Worm (Caenorhabditis elegans) whole organism, early embryonic: ENCODE measurements around the gene best-24.

Experiments
- B0310.2 ChIP-seq: sonication (generic microtip); optimal IDR thresholded peaks from 2 replicates; lab custom pipeline; 2016; ENCODE audit warnings: mild to moderate bottlenecking, missing genetic modification characterization, missing compliant biosample characterization
- F13C5.2 ChIP-seq: sonication (generic microtip); optimal IDR thresholded peaks from 2 replicates; lab custom pipeline; 2017; ENCODE audit warnings: mild to moderate bottlenecking, missing genetic modification characterization, inconsistent platforms, missing compliant biosample characterization
- aly-1 ChIP-seq: sonication (generic microtip); optimal IDR thresholded peaks from 2 replicates; lab custom pipeline; 2016; ENCODE audit warnings: missing genetic modification characterization, missing compliant biosample characterization
- ama-1 ChIP-seq: fragments of 150-350 bp; optimal IDR thresholded peaks from 2 replicates; lab custom pipeline; 2014
- ceh-13 ChIP-seq: fragments of 200-800 bp; sonication (Bioruptor generic); optimal IDR thresholded peaks from 2 replicates; lab custom pipeline; 2018; ENCODE audit warnings: mild to moderate bottlenecking, missing genetic modification characterization, missing compliant biosample characterization
- ceh-36 ChIP-seq: sonication (generic microtip); optimal IDR thresholded peaks from 2 replicates; lab custom pipeline; 2016; ENCODE audit warnings: missing genetic modification characterization, inconsistent platforms, missing compliant biosample characterization
- ets-7 ChIP-seq: sonication (generic microtip); optimal IDR thresholded peaks from 2 replicates; lab custom pipeline; 2016; ENCODE audit warnings: missing genotype, missing genetic modification characterization, missing compliant biosample characterization
- flt-1 ChIP-seq: fragments of 200-800 bp; sonication (Bioruptor generic); IDR thresholded peaks from 2 replicates; pipeline ENCODE4 v1.3.6; 2022; ENCODE audit warnings: missing genetic modification characterization, missing compliant biosample characterization
- hmbx-1 ChIP-seq: sonication (generic microtip); optimal IDR thresholded peaks from 2 replicates; lab custom pipeline; 2016; ENCODE audit warnings: mild to moderate bottlenecking, missing genetic modification characterization, missing compliant biosample characterization
- hmg-4 ChIP-seq: fragments of 200-800 bp; sonication (Bioruptor generic); optimal IDR thresholded peaks from 2 replicates; lab custom pipeline; 2018; ENCODE audit warnings: mild to moderate bottlenecking, missing genetic modification characterization, missing compliant biosample characterization
- hnd-1 ChIP-seq: sonication (generic microtip); optimal IDR thresholded peaks from 2 replicates; lab custom pipeline; 2016; ENCODE audit warnings: missing genetic modification characterization, missing compliant biosample characterization
- pes-1 ChIP-seq: fragments of 200-800 bp; sonication (Bioruptor generic); IDR thresholded peaks from 2 replicates; pipeline ENCODE4 v1.3.6; 2022; ENCODE audit warnings: missing genetic modification reagents, missing genetic modification characterization, missing compliant biosample characterization
- scrt-1 ChIP-seq: fragments of 200-800 bp; sonication (Bioruptor generic); IDR thresholded peaks from 2 replicates; pipeline ENCODE4 v1.3.6; 2022; ENCODE audit warnings: missing genetic modification characterization, missing compliant biosample characterization
- sea-1 ChIP-seq: fragments of 200-800 bp; sonication (Bioruptor generic); conservative IDR thresholded peaks from 2 replicates; pipeline ENCODE4 v1.3.6; 2022; ENCODE audit warnings: missing genetic modification characterization, missing compliant biosample characterization
- tbx-11 ChIP-seq: fragments of 200-800 bp; sonication (Bioruptor generic); IDR thresholded peaks from 2 replicates; pipeline ENCODE4 v1.3.6; 2022; ENCODE audit warnings: missing genetic modification characterization, missing compliant biosample characterization
- tbx-37 ChIP-seq: fragments of 200-800 bp; sonication (Bioruptor generic); conservative IDR thresholded peaks from 2 replicates; pipeline ENCODE4 v1.3.6; 2022; ENCODE audit warnings: missing genetic modification reagents, missing genetic modification characterization, missing compliant biosample characterization
- tra-4 ChIP-seq: sonication (generic microtip); optimal IDR thresholded peaks from 2 replicates; lab custom pipeline; 2017; ENCODE audit warnings: missing genetic modification characterization, missing compliant biosample characterization

Gene best-24

DNA sequence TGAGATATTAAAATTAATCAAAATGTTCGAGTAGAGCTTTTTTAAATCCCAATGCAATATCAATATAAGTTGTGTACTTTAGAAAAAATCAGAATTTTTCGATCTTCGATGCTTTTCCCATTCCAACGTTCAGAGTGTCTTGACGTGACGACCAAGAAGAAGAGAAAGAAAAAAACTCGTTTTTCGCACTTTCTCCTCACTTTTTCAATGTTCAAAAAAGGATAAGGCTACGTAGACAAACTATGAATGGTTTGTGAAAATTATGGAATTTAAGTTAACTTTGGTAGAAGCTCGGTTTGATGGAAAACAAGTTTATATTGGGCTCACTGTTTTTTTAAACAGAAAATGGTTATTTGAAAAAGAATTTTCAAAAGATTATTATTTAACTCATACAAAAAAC lies 46.8 kb downstream of the best-24 start:
- TF ChIP-seq pes-1: no peak
- no peak for TF ChIP-seq ceh-13 (GFP tag; lab: Kevin White, UChicago)
- TF ChIP-seq sea-1 (GFP tag; lab: Robert Waterston, UW): no peak
- no peak for TF ChIP-seq flt-1 (GFP tag; lab: Robert Waterston, UW)
- no peak for TF ChIP-seq tra-4 (tag; lab: Kevin White, UChicago)
- no peak for TF ChIP-seq ama-1
- TF ChIP-seq ets-7 (tag; lab: Kevin White, UChicago): no peak
- no peak for TF ChIP-seq tbx-37
- no peak for TF ChIP-seq B0310.2 (tag; lab: Kevin White, UChicago)
- no peak for TF ChIP-seq hnd-1 (tag; lab: Kevin White, UChicago)
- TF ChIP-seq F13C5.2 (tag; lab: Kevin White, UChicago): no peak
- TF ChIP-seq hmg-4 (GFP tag; lab: Kevin White, UChicago): no peak
- no peak for TF ChIP-seq ceh-36 (tag; lab: Kevin White, UChicago)
- no peak for TF ChIP-seq hmbx-1
- no peak for TF ChIP-seq tbx-11 (GFP tag; lab: Robert Waterston, UW)

DNA sequence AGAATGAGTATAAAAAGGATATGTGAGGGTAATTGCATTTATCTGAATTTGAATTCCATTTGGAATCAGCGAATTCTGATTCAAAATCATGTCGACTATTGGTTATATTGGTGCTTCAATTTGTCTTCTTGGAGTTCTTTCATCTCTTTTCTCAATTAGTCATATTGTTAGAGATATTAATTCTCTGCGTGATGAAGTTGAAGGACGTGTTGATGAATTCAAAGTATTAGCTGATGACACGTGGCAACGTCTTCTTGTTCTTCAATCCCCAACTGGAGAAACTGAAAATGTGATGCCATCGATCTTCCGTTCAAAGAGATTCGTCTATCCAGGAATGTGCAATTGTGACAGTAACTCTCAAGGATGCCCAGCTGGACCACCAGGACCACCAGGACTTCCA lies 48.0 kb downstream of the best-24 start, which contains the start of gene col-90:
col-90 (plus strand) TSS at position 37 of the 400 bp plus-strand sequence.
- TF ChIP-seq ets-7 (tag; lab: Kevin White, UChicago) (no peak), ceh-36 (tag; lab: Kevin White, UChicago) (no peak), tra-4 (tag; lab: Kevin White, UChicago) (no peak), aly-1 (no peak), tbx-11 (GFP tag; lab: Robert Waterston, UW) (no peak), scrt-1 (GFP tag; lab: Robert Waterston, UW) (no peak), hmbx-1 (no peak), hnd-1 (tag; lab: Kevin White, UChicago) (no peak), pes-1 (no peak), B0310.2 (tag; lab: Kevin White, UChicago) (no peak), ama-1 (no peak), flt-1 (GFP tag; lab: Robert Waterston, UW) (no peak), hmg-4 (GFP tag; lab: Kevin White, UChicago) (no peak)

DNA sequence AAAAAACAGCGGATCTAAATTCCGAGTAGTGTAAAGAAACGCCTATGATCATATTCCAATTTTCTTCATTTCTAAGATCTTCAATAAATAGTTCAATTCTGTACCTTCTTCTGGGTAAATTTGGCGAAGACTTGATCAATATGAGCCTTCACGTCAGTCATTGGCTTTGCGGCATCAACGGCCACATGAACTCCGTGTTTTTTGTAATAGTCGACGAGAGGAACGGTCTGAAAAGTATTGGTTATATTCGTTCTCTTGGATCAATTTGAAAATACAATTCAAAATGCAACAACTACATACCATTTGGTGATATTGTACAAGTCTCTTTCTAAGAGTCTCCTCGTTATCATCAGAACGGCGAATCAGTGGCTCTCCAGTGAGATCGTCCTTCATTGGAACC lies 49.6 kb downstream of the best-24 start:
- TF ChIP-seq aly-1: no peak
- no peak for TF ChIP-seq B0310.2 (tag; lab: Kevin White, UChicago)
- TF ChIP-seq ceh-36 (tag; lab: Kevin White, UChicago): no peak
- TF ChIP-seq tbx-11 (GFP tag; lab: Robert Waterston, UW): no peak
- TF ChIP-seq F13C5.2 (tag; lab: Kevin White, UChicago): no peak
- TF ChIP-seq hmbx-1: no peak
- TF ChIP-seq hnd-1 (tag; lab: Kevin White, UChicago): no peak
- TF ChIP-seq ama-1: no peak
- TF ChIP-seq tbx-37: no peak
- TF ChIP-seq tra-4 (tag; lab: Kevin White, UChicago): no peak
- no peak for TF ChIP-seq sea-1 (GFP tag; lab: Robert Waterston, UW)
- TF ChIP-seq flt-1 (GFP tag; lab: Robert Waterston, UW): no peak
- no peak for TF ChIP-seq scrt-1 (GFP tag; lab: Robert Waterston, UW)
- TF ChIP-seq ceh-13 (GFP tag; lab: Kevin White, UChicago): no peak
- TF ChIP-seq pes-1: no peak
- TF ChIP-seq hmg-4 (GFP tag; lab: Kevin White, UChicago): no peak
- no peak for TF ChIP-seq ets-7 (tag; lab: Kevin White, UChicago)

DNA sequence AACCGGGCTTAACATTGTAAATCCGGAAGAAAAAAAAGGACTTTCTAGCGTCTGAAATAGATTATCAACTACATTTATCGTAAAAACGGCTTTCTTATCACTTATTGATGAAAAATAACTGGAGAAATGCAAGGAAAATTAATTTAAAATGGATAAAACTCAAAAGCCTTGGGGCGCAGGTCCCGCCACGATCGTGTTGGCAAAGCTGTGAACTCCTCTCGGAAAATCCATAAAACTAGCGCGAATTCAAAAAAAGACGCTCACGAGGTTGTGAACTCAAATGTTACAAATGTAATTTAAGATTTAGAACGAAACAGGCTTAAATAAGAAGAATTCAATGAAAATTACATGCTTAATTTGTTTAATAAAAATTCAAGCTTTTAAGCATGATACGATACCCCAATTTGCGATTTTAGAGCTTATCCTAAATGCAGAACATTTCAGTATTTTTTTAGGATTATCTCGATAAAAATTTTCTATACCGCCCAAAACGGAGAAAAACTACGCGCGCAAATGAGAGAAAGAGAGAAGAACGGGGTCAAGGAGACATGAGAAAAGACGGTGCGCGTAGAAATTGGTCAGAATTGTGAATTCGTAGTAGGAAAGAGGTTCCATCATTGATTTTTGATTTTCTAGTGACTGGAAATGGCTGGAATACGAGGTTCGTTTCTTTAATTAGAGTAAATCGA lies 51.4 kb downstream of the best-24 start, which contains the start of gene C29E4.15:
C29E4.15 (plus strand) TSS at position 547 of the 689 bp plus-strand sequence.
- TF ChIP-seq scrt-1 (GFP tag; lab: Robert Waterston, UW): no peak
- TF ChIP-seq tbx-11 (GFP tag; lab: Robert Waterston, UW): no peak
- no peak for TF ChIP-seq pes-1
- TF ChIP-seq ama-1: no peak
- no peak for TF ChIP-seq ceh-13 (GFP tag; lab: Kevin White, UChicago)

DNA sequence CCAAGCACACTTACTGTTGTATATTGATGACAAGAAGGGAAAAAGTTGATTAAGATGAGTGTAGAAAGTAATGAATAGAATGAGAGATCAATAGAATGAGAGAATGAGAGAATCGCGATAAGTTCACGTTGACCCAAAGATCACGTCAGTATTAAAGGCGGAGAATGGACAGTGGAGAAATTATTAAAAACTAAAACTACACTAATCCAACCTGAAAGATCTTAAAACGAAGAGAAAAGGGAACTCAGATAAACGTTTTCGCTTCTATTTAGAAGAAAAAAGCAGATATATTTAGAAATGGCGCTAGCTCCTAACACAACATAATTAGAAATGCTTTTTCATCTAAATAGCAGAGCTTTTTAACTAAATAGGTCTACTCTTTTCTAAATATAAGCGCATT lies 52.4 kb downstream of the best-24 start, which contains the start of gene let-754:
let-754 (minus strand) TSS at position 101 of the 400 bp plus-strand sequence.
- TF ChIP-seq scrt-1 (GFP tag; lab: Robert Waterston, UW): no peak
- no peak for TF ChIP-seq aly-1
- no peak for TF ChIP-seq B0310.2 (tag; lab: Kevin White, UChicago)
- no peak for TF ChIP-seq tbx-11 (GFP tag; lab: Robert Waterston, UW)
- TF ChIP-seq flt-1 (GFP tag; lab: Robert Waterston, UW): no peak
- no peak for TF ChIP-seq hnd-1 (tag; lab: Kevin White, UChicago)
